Fruit fly (Drosophila melanogaster) whole organism, embryonic: ENCODE results near the gene mld.

ENCODE experiments used
- Antp ChIP-seq: fragments of 200-800 bp; sonication (Bioruptor generic); optimal IDR thresholded peaks from 3 replicates; lab custom pipeline; 2016; ENCODE audit warnings: missing biosample characterization, missing genetic modification characterization
- Atf6 ChIP-seq: fragments of 200-800 bp; sonication (Bioruptor generic); IDR thresholded peaks from 2 replicates; pipeline ENCODE4 v1.3.6; 2022; ENCODE audit warnings: missing biosample characterization, missing genetic modification characterization
- CG1233 ChIP-seq: fragments of 200-800 bp; sonication (Bioruptor generic); optimal IDR thresholded peaks from 4 replicates; lab custom pipeline; 2018; ENCODE audit warnings: missing biosample characterization, mild to moderate bottlenecking, missing genetic modification characterization
- CG12769 ChIP-seq: fragments of 200-800 bp; sonication (Bioruptor generic); optimal IDR thresholded peaks from 2 replicates; lab custom pipeline; 2019; ENCODE audit warnings: missing biosample characterization, mild to moderate bottlenecking, missing genetic modification characterization, moderate library complexity
- CG13894 ChIP-seq: fragments of 200-800 bp; sonication (Bioruptor generic); optimal IDR thresholded peaks from 3 replicates; lab custom pipeline; 2018; ENCODE audit warnings: missing biosample characterization, mild to moderate bottlenecking, missing genetic modification characterization, moderate library complexity
- CG1603 ChIP-seq: fragments of 200-800 bp; sonication (Bioruptor generic); optimal IDR thresholded peaks from 2 replicates; lab custom pipeline; 2019; ENCODE audit warnings: missing biosample characterization, mild to moderate bottlenecking, missing genetic modification characterization, moderate library complexity
- CG17328 ChIP-seq: fragments of 200-800 bp; sonication (Bioruptor generic); IDR thresholded peaks from 2 replicates; pipeline ENCODE4 v1.3.6; 2022; ENCODE audit warnings: missing biosample characterization, missing genetic modification characterization
- CG1792 ChIP-seq: fragments of 200-800 bp; sonication (Bioruptor generic); optimal IDR thresholded peaks from 2 replicates; lab custom pipeline; 2016; ENCODE audit warnings: missing biosample characterization, missing genetic modification characterization
- CG2120 ChIP-seq: fragments of 200-800 bp; sonication (Bioruptor generic); optimal IDR thresholded peaks from 3 replicates; lab custom pipeline; 2016; ENCODE audit warnings: missing biosample characterization, missing genetic modification characterization
- CG6765 ChIP-seq: fragments of 200-800 bp; sonication (Bioruptor generic); optimal IDR thresholded peaks from 3 replicates; lab custom pipeline; 2017; ENCODE audit warnings: missing biosample characterization, mild to moderate bottlenecking, missing genetic modification characterization
- CG7839 ChIP-seq: fragments of 200-800 bp; sonication (Bioruptor generic); optimal IDR thresholded peaks from 3 replicates; lab custom pipeline; 2018; ENCODE audit warnings: missing biosample characterization, mild to moderate bottlenecking, missing genetic modification characterization, moderate library complexity
- CG8290 ChIP-seq, 3 experiments: fragments of 200-800 bp; sonication (Bioruptor generic); optimal IDR thresholded peaks; 2 replicates each; lab custom pipeline; 2016 to 2019; ENCODE audit warnings: missing biosample characterization in 3 of 3, missing genetic modification characterization in 3 of 3, mild to moderate bottlenecking in 2 of 3, moderate library complexity in 1 of 3
- Dbx ChIP-seq: fragments of 200-800 bp; sonication (Bioruptor generic); IDR thresholded peaks from 3 replicates; pipeline ENCODE4 v1.3.6; 2022; ENCODE audit warnings: missing biosample characterization, missing genetic modification characterization
- E2f1 ChIP-seq: fragments of 200-800 bp; sonication (Bioruptor generic); IDR thresholded peaks from 2 replicates; pipeline ENCODE4 v1.3.6; 2022; ENCODE audit warnings: missing biosample characterization, missing genetic modification characterization
- Ets65A ChIP-seq: fragments of 200-800 bp; sonication (Bioruptor generic); peaks from one replicate; lab custom pipeline; 2016; ENCODE audit warnings: missing biosample characterization, missing genetic modification characterization
- Hmr ChIP-seq: fragments of 200-800 bp; sonication (Bioruptor generic); optimal IDR thresholded peaks from 3 replicates; lab custom pipeline; 2017; ENCODE audit warnings: mild to moderate bottlenecking, missing biosample characterization, missing genetic modification reagents, missing genetic modification characterization
- Med ChIP-seq: fragments of 200-800 bp; sonication (Bioruptor generic); peaks from one replicate; lab custom pipeline; 2016; ENCODE audit warnings: missing biosample characterization, missing genetic modification characterization, mild to moderate bottlenecking, inconsistent platforms, moderate library complexity
- abd-A ChIP-seq: fragments of 200-800 bp; sonication (Bioruptor generic); optimal IDR thresholded peaks from 3 replicates; lab custom pipeline; 2019; ENCODE audit warnings: missing biosample characterization, mild to moderate bottlenecking, missing genetic modification characterization, moderate library complexity
- az2 ChIP-seq: fragments of 200-800 bp; sonication (Bioruptor generic); optimal IDR thresholded peaks from 3 replicates; lab custom pipeline; 2016; ENCODE audit warnings: missing biosample characterization, missing genetic modification characterization
- cg ChIP-seq: fragments of 200-800 bp; sonication (Bioruptor generic); optimal IDR thresholded peaks from 3 replicates; lab custom pipeline; 2019; ENCODE audit warnings: missing biosample characterization, mild to moderate bottlenecking, missing genetic modification characterization, moderate library complexity
- corto ChIP-seq: fragments of 200-800 bp; sonication (Bioruptor generic); optimal IDR thresholded peaks from 2 replicates; lab custom pipeline; 2016; ENCODE audit warnings: missing biosample characterization, mild to moderate bottlenecking, missing genetic modification characterization, moderate library complexity
- grau ChIP-seq: fragments of 200-800 bp; optimal IDR thresholded peaks from 3 replicates; lab custom pipeline; 2019; ENCODE audit warnings: missing biosample characterization, mild to moderate bottlenecking, missing genetic modification characterization, moderate library complexity
- her ChIP-seq: fragments of 200-800 bp; sonication (Bioruptor generic); optimal IDR thresholded peaks from 2 replicates; lab custom pipeline; 2016; ENCODE audit warnings: missing biosample characterization, missing genetic modification characterization
- lab ChIP-seq: fragments of 200-800 bp; sonication (Bioruptor generic); optimal IDR thresholded peaks from 3 replicates; lab custom pipeline; 2017; ENCODE audit warnings: missing biosample characterization, missing genetic modification characterization, mild to moderate bottlenecking, moderate library complexity, missing genetic modification reagents
- lmd ChIP-seq: fragments of 200-800 bp; sonication (Bioruptor generic); IDR thresholded peaks from 2 replicates; pipeline ENCODE4 v1.3.6; 2022; ENCODE audit warnings: missing biosample characterization, missing genetic modification characterization
- mirr ChIP-seq: fragments of 200-800 bp; sonication (Bioruptor generic); optimal IDR thresholded peaks from 3 replicates; lab custom pipeline; 2018; ENCODE audit warnings: missing biosample characterization, mild to moderate bottlenecking, missing genetic modification characterization
- row ChIP-seq: fragments of 200-800 bp; sonication (Bioruptor generic); IDR thresholded peaks from 3 replicates; pipeline ENCODE4 v1.3.6; 2022; ENCODE audit warnings: missing biosample characterization, missing genetic modification characterization
- sd ChIP-seq: fragments of 200-800 bp; sonication (Bioruptor generic); optimal IDR thresholded peaks from 3 replicates; lab custom pipeline; 2018; ENCODE audit warnings: missing biosample characterization, mild to moderate bottlenecking, missing genetic modification characterization, moderate library complexity
- sens ChIP-seq: fragments of 200-800 bp; sonication (Bioruptor generic); peaks from one replicate; lab custom pipeline; 2016; ENCODE audit warnings: missing biosample characterization, missing genetic modification characterization
- so ChIP-seq: fragments of 200-800 bp; sonication (Bioruptor generic); IDR thresholded peaks from 3 replicates; pipeline ENCODE4 v1.3.6; 2022; ENCODE audit warnings: missing biosample characterization, missing genetic modification characterization
- sqz ChIP-seq: fragments of 200-800 bp; sonication (Bioruptor generic); optimal IDR thresholded peaks from 3 replicates; lab custom pipeline; 2018; ENCODE audit warnings: missing biosample characterization, mild to moderate bottlenecking, missing genetic modification characterization
- stc ChIP-seq: fragments of 200-800 bp; sonication (Bioruptor generic); IDR thresholded peaks from 2 replicates; pipeline ENCODE4 v1.3.6; 2022; ENCODE audit warnings: missing biosample characterization, missing genetic modification characterization
- tio ChIP-seq: fragments of 200-800 bp; sonication (Bioruptor generic); optimal IDR thresholded peaks from 2 replicates; lab custom pipeline; 2017; ENCODE audit warnings: missing biosample characterization, missing genetic modification characterization, inconsistent platforms
- twi ChIP-seq: fragments of 200-800 bp; optimal IDR thresholded peaks from 2 replicates; lab custom pipeline; 2019; ENCODE audit warnings: missing biosample characterization, mild to moderate bottlenecking, missing genetic modification characterization, moderate library complexity
- tx ChIP-seq: fragments of 200-800 bp; sonication (Bioruptor generic); optimal IDR thresholded peaks from 2 replicates; lab custom pipeline; 2016; ENCODE audit warnings: missing biosample characterization, missing genetic modification characterization
- vfl ChIP-seq: fragments of 200-800 bp; sonication (Bioruptor generic); optimal IDR thresholded peaks from 2 replicates; lab custom pipeline; 2016; ENCODE audit warnings: missing biosample characterization, missing genetic modification characterization
- wdn ChIP-seq: fragments of 200-800 bp; sonication (Bioruptor generic); IDR thresholded peaks from 2 replicates; pipeline ENCODE4 v1.3.6; 2022; ENCODE audit warnings: missing biosample characterization, missing genetic modification characterization

mld gene

dm6 chr3R:24564191-24564798 is 21.2 kb upstream of the mld start (continued):
- TF ChIP-seq vfl: no peak
- TF ChIP-seq CG1603 (tag; lab: Kevin White, UChicago): no peak
- no peak for TF ChIP-seq her (GFP tag; lab: Kevin White, UChicago)
- no peak for TF ChIP-seq stc (GFP tag; lab: Robert Waterston, UW)
- TF ChIP-seq lab: peak; percentile 28
- no peak for TF ChIP-seq tx (GFP tag; lab: Kevin White, UChicago)
- peak; percentile 2 for TF ChIP-seq CG1233 (GFP tag; lab: Kevin White, UChicago)

dm6 chr3R:24564799-24565344 is 20.6 kb upstream of the mld start:
- TF ChIP-seq Ets65A (GFP tag; lab: Kevin White, UChicago) (peak; percentile 84), CG1792 (GFP tag; lab: Kevin White, UChicago) (no peak), CG7839 (peak; percentile 2), sqz (GFP tag; lab: Kevin White, UChicago) (peak; percentile 58), CG2120 (GFP tag; lab: Kevin White, UChicago) (peak; percentile 23), row (GFP tag; lab: Robert Waterston, UW) (0 out of 3 replicates have a peak, but pooled peaks have one; percentile 36), CG6765 (no peak), grau (tag; lab: Kevin White, UChicago) (peak; percentile 80), mirr (no peak), sd (peak; percentile 66), corto (GFP tag; lab: Kevin White, UChicago) (peak; percentile 14), Antp (GFP tag; lab: Kevin White, UChicago) (no peak), Dbx (GFP tag; lab: Robert Waterston, UW) (0 out of 3 replicates have a peak, but pooled peaks have one; percentile 13), Hmr (GFP tag; lab: Kevin White, UChicago) (peak; percentile 16), wdn (GFP tag; lab: Robert Waterston, UW) (no peak), abd-A (tag; lab: Kevin White, UChicago) (peak; percentile 80), cg (GFP tag; lab: Kevin White, UChicago) (peak; percentile 20), CG13894 (tag; lab: Kevin White, UChicago) (peak; percentile 19), lmd (no peak; the same call in 1 of the 2 replicates), az2 (GFP tag; lab: Kevin White, UChicago) (no peak), Med (GFP tag; lab: Kevin White, UChicago) (peak; percentile 75), CG17328 (GFP tag; lab: Robert Waterston, UW) (peak; percentile 17; the same call in 1 of the 2 replicates), CG12769 (tag; lab: Kevin White, UChicago) (peak; percentile 26), twi (no peak), so (0 out of 3 replicates have a peak, but pooled peaks have one; percentile 37), E2f1 (GFP tag; lab: Robert Waterston, UW) (no peak), Atf6 (GFP tag; lab: Robert Waterston, UW) (peak; percentile 12; the same call in 1 of the 2 replicates), CG8290 (GFP tag; optimal IDR thresholded peaks at IDR 0.05; lab: Kevin White, UChicago) (no peak), CG8290 (tag; optimal IDR thresholded peaks at IDR 0.05; lab: Kevin White, UChicago) (peak in 1 of 2 experiments; percentile 8), tio (GFP tag; lab: Kevin White, UChicago) (no peak), sens (GFP tag; lab: Kevin White, UChicago) (peak; percentile 64)
